Fruit fly (Drosophila melanogaster) whole organism, wandering third instar larva: Measurements from ENCODE around the gene spz4.

Experiments used
- Abd-B ChIP-seq: fragments of >200 bp; optimal IDR thresholded peaks from 2 replicates; lab custom pipeline; 2017; ENCODE audit warnings: missing biosample characterization, missing genetic modification characterization
- CG32264 ChIP-seq: fragments of 200-800 bp; sonication (Bioruptor generic); optimal IDR thresholded peaks from 2 replicates; lab custom pipeline; 2016; ENCODE audit warnings: missing biosample characterization, missing genetic modification characterization
- CG9705 ChIP-seq: fragments of 200-800 bp; sonication (Bioruptor generic); optimal IDR thresholded peaks from 2 replicates; lab custom pipeline; 2018; ENCODE audit warnings: missing biosample characterization, mild to moderate bottlenecking, missing genetic modification characterization
- CrebA ChIP-seq: fragments of 200-800 bp; sonication (Bioruptor generic); optimal IDR thresholded peaks from 2 replicates; lab custom pipeline; 2016; ENCODE audit warnings: missing biosample characterization, mild to moderate bottlenecking, missing genetic modification characterization, borderline replicate concordance
- Dfd ChIP-seq: fragments of >200 bp; optimal IDR thresholded peaks from 2 replicates; lab custom pipeline; 2017; ENCODE audit warnings: missing biosample characterization, missing genetic modification characterization
- Dif ChIP-seq: fragments of 200-275, 200-300 bp; sonication (Bioruptor generic); optimal IDR thresholded peaks from 2 replicates; lab custom pipeline; 2018; ENCODE audit warnings: missing biosample characterization, missing genetic modification characterization; ENCODE audit not compliant: partially characterized antibody
- GATAd ChIP-seq: sonication (Bioruptor generic); optimal IDR thresholded peaks from 2 replicates; lab custom pipeline; 2016; ENCODE audit warnings: missing biosample characterization, missing genetic modification characterization
- HLH106 ChIP-seq: fragments of 200-800 bp; optimal IDR thresholded peaks from 3 replicates; lab custom pipeline; 2019; ENCODE audit warnings: missing biosample characterization, mild to moderate bottlenecking, missing genetic modification characterization, moderate library complexity
- Hnf4 ChIP-seq: fragments of 200-800 bp; sonication (Bioruptor generic); optimal IDR thresholded peaks from 2 replicates; lab custom pipeline; 2016; ENCODE audit warnings: missing biosample characterization, mild to moderate bottlenecking, missing genetic modification characterization
- Hr78 ChIP-seq: fragments of >200 bp; optimal IDR thresholded peaks from 2 replicates; lab custom pipeline; 2017; ENCODE audit warnings: missing biosample characterization, missing genetic modification characterization
- Hr83 ChIP-seq: fragments of 200-300 bp; sonication (Bioruptor generic); optimal IDR thresholded peaks from 2 replicates; lab custom pipeline; 2016; ENCODE audit warnings: missing biosample characterization, mild to moderate bottlenecking, missing genetic modification characterization, moderate library complexity; ENCODE audit not compliant: poor library complexity, severe bottlenecking
- Jra ChIP-seq: sonication (Bioruptor generic); optimal IDR thresholded peaks from 2 replicates; lab custom pipeline; 2016; ENCODE audit warnings: missing biosample characterization, missing genetic modification characterization
- Mio ChIP-seq: sonication (Bioruptor generic); optimal IDR thresholded peaks from 2 replicates; lab custom pipeline; 2016; ENCODE audit warnings: missing biosample characterization, missing genetic modification characterization
- Myc ChIP-seq: fragments of >200 bp; optimal IDR thresholded peaks from 2 replicates; lab custom pipeline; 2017
- N ChIP-seq: fragments of >200 bp; optimal IDR thresholded peaks from 2 replicates; lab custom pipeline; 2018; ENCODE audit warnings: missing biosample characterization, missing external identifiers, missing genetic modification characterization
- OdsH ChIP-seq: fragments of 200-800 bp; sonication (Bioruptor generic); optimal IDR thresholded peaks from 2 replicates; lab custom pipeline; 2016; ENCODE audit warnings: missing biosample characterization, mild to moderate bottlenecking, missing genetic modification characterization
- Rel ChIP-seq, 2 experiments: fragments of 200-800 bp; sonication (Bioruptor generic) in 1 of 2; optimal IDR thresholded peaks; 2 replicates in 1 of 2; 3 replicates in 1 of 2; lab custom pipeline; 2016 to 2019; ENCODE audit warnings: mild to moderate bottlenecking in 2 of 2, missing biosample characterization in 2 of 2, missing genetic modification characterization in 2 of 2, moderate library complexity in 1 of 2
- Sp1 ChIP-seq: fragments of 200-800 bp; sonication (Bioruptor generic); optimal IDR thresholded peaks from 3 replicates; lab custom pipeline; 2019; ENCODE audit warnings: missing biosample characterization, mild to moderate bottlenecking, missing genetic modification characterization, moderate library complexity
- Vsx2 ChIP-seq: fragments of 200-300, 225-300 bp; sonication (Bioruptor generic); optimal IDR thresholded peaks from 2 replicates; lab custom pipeline; 2018; ENCODE audit warnings: missing biosample characterization, missing genetic modification characterization; ENCODE audit not compliant: partially characterized antibody
- br ChIP-seq: fragments of 200-800 bp; sonication (Bioruptor generic); optimal IDR thresholded peaks from 2 replicates; lab custom pipeline; 2016; ENCODE audit warnings: missing biosample characterization, missing genetic modification characterization
- brk ChIP-seq: fragments of 200-800 bp; sonication (Bioruptor generic); optimal IDR thresholded peaks from 2 replicates; lab custom pipeline; 2016; ENCODE audit warnings: missing biosample characterization, mild to moderate bottlenecking, missing genetic modification characterization
- dl ChIP-seq, 2 experiments: fragments of 175-275, 200-275 bp in 1 of 2; fragments of 200-275 bp in 1 of 2; sonication (Bioruptor generic); optimal IDR thresholded peaks; lab custom pipeline; 2018; ENCODE audit warnings: mild to moderate bottlenecking in 2 of 2, missing biosample characterization in 2 of 2, missing genetic modification characterization in 2 of 2, moderate library complexity in 2 of 2; ENCODE audit not compliant: partially characterized antibody in 2 of 2, insufficient read depth in 1 of 2
- dsf ChIP-seq: sonication (Bioruptor generic); optimal IDR thresholded peaks from 2 replicates; lab custom pipeline; 2016; ENCODE audit warnings: missing biosample characterization, missing genetic modification characterization, borderline replicate concordance
- ey ChIP-seq: fragments of 200-800 bp; sonication (Bioruptor generic); optimal IDR thresholded peaks from 2 replicates; lab custom pipeline; 2016; ENCODE audit warnings: missing biosample characterization, missing genetic modification characterization
- foxo ChIP-seq, 2 experiments: fragments of 200-800 bp; sonication (Bioruptor generic); optimal IDR thresholded peaks; 2 replicates in 1 of 2; 3 replicates in 1 of 2; lab custom pipeline; 2016 to 2017; ENCODE audit warnings: missing biosample characterization in 2 of 2, missing genetic modification characterization in 2 of 2
- fru ChIP-seq: fragments of 200-800 bp; sonication (Bioruptor generic); optimal IDR thresholded peaks from 3 replicates; lab custom pipeline; 2016; ENCODE audit warnings: missing biosample characterization, mild to moderate bottlenecking, missing genetic modification characterization
- h ChIP-seq: fragments of 200-800 bp; sonication (Bioruptor generic); optimal IDR thresholded peaks from 3 replicates; lab custom pipeline; 2016; ENCODE audit warnings: missing biosample characterization, mild to moderate bottlenecking, missing genetic modification characterization
- jim ChIP-seq: fragments of 175-275, 200-325 bp; sonication (Bioruptor generic); optimal IDR thresholded peaks from 2 replicates; lab custom pipeline; 2016; ENCODE audit warnings: missing biosample characterization, mild to moderate bottlenecking, missing genetic modification characterization
- lola ChIP-seq: fragments of >200 bp; optimal IDR thresholded peaks from 2 replicates; lab custom pipeline; 2017; ENCODE audit warnings: missing biosample characterization, missing genetic modification characterization
- pan ChIP-seq: fragments of >200 bp; optimal IDR thresholded peaks from 2 replicates; lab custom pipeline; 2017
- psq ChIP-seq: fragments of 200-800 bp; sonication (Bioruptor generic); optimal IDR thresholded peaks from 3 replicates; lab custom pipeline; 2017; ENCODE audit warnings: missing biosample characterization, mild to moderate bottlenecking, missing genetic modification characterization, moderate library complexity
- rgr ChIP-seq: fragments of 200-800 bp; sonication (Bioruptor generic); optimal IDR thresholded peaks from 3 replicates; lab custom pipeline; 2016; ENCODE audit warnings: missing biosample characterization, mild to moderate bottlenecking, missing genetic modification characterization
- sage ChIP-seq: fragments of 200-800 bp; sonication (Bioruptor generic); optimal IDR thresholded peaks from 2 replicates; lab custom pipeline; 2016; ENCODE audit warnings: missing biosample characterization, mild to moderate bottlenecking, missing genetic modification characterization
- sv ChIP-seq: fragments of 200-800 bp; sonication (Bioruptor generic); optimal IDR thresholded peaks from 3 replicates; lab custom pipeline; 2016; ENCODE audit warnings: missing biosample characterization, missing genetic modification characterization
- tai ChIP-seq: sonication (Bioruptor generic); optimal IDR thresholded peaks from 2 replicates; lab custom pipeline; 2016; ENCODE audit warnings: missing biosample characterization, missing genetic modification characterization
- usp ChIP-seq: fragments of >200 bp; optimal IDR thresholded peaks from 2 replicates; lab custom pipeline; 2017; ENCODE audit warnings: missing biosample characterization, missing genetic modification characterization
- woc ChIP-seq: sonication (Bioruptor generic); optimal IDR thresholded peaks from 2 replicates; lab custom pipeline; 2016; ENCODE audit warnings: missing biosample characterization, mild to moderate bottlenecking, missing genetic modification characterization

Gene spz4

dm6 chr2L:11519532-11519931 lies 18.0 kb downstream of the spz4 start, which contains the start of gene CG14929:
TSS of gene CG14929 (plus strand) at chr2L:11519832.
- TF ChIP-seq HLH106 (tag; lab: Kevin White, UChicago) (no peak), Sp1 (GFP tag; lab: Kevin White, UChicago) (no peak), OdsH (GFP tag; lab: Kevin White, UChicago) (no peak), Dfd (GFP tag; lab: Kevin White, UChicago) (no peak), sv (GFP tag; lab: Kevin White, UChicago) (no peak), brk (GFP tag; lab: Kevin White, UChicago) (no peak), CG32264 (GFP tag; lab: Kevin White, UChicago) (no peak), lola (no peak), tai (GFP tag; lab: Kevin White, UChicago) (no peak), Mio (no peak), pan (lab: Kevin White, UChicago) (no peak), dsf (GFP tag; lab: Kevin White, UChicago) (no peak), Hr78 (GFP tag; lab: Kevin White, UChicago) (no peak), N (GFP tag; lab: Kevin White, UChicago) (no peak), Jra (GFP tag; lab: Kevin White, UChicago) (no peak), CrebA (GFP tag; lab: Kevin White, UChicago) (no peak), Dif (GFP tag; lab: Kevin White, UChicago) (no peak)

DNA sequence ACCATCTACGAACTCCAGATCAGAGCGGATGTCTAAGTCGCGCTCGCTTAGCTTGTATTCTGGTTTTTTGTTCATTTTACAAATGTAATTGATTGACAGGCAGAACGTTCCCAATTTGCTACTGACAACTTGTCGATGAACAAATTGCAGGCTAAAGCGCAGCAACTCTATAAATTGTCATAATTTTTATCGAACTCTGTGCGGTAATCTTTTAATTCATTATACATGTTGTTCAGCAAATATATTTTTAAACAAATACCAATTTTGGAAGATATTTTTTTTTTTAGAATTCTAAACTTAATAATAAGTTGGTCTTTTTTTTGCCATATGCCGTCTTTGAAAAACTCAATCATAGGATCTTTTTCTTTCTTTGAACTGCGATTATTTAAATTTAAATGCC lies 19.7 kb downstream of the spz4 start, which contains the start of gene CG14930:
CG14930 (minus strand) TSS at position 101 of the 400 bp plus-strand sequence.
- TF ChIP-seq CG32264 (GFP tag; lab: Kevin White, UChicago) (no peak), dsf (GFP tag; lab: Kevin White, UChicago) (no peak), ey (GFP tag; lab: Kevin White, UChicago) (no peak), Abd-B (no peak), sage (GFP tag; lab: Kevin White, UChicago) (no peak), Vsx2 (GFP tag; lab: Kevin White, UChicago) (no peak), HLH106 (tag; lab: Kevin White, UChicago) (no peak), usp (GFP tag; lab: Kevin White, UChicago) (no peak), rgr (GFP tag; lab: Kevin White, UChicago) (no peak), psq (GFP tag; lab: Kevin White, UChicago) (no peak), Dif (GFP tag; lab: Kevin White, UChicago) (no peak), Mio (no peak), sv (GFP tag; lab: Kevin White, UChicago) (no peak), brk (GFP tag; lab: Kevin White, UChicago) (no peak), pan (lab: Kevin White, UChicago) (no peak), dl (GFP tag; optimal IDR thresholded peaks at IDR 0.05; lab: Kevin White, UChicago; ENCODE audit: insufficient read depth in 1 of 2, partially characterized antibody in 2 of 2) (no peak), jim (GFP tag; lab: Kevin White, UChicago) (no peak), Hnf4 (GFP tag; lab: Kevin White, UChicago) (no peak), fru (GFP tag; lab: Kevin White, UChicago) (no peak)
- TF ChIP-seq, all 38 proteins: peak for 0

DNA sequence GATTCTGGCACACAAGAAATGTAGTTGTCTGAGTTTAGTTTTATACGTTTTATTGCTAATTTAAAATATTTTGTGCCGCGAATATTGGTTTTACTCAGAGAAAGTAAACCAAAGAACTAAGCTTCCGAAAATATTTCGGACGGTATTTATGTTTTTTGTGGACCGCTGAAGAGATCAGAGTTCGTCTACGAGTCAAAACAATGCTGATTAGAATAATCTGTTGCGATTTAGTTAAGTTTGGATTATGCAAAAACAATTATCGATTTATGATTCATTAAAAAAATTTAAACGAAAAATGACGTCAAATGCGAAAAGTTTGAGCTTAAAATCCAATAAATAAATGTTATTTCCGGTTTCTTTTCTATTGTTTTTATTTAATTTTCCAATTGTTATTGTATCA lies 21.2 kb downstream of the spz4 start, which contains the start of gene CG43153:
CG43153 (minus strand) TSS at position 101 of the 400 bp plus-strand sequence.
- TF ChIP-seq jim (GFP tag; lab: Kevin White, UChicago) (no peak), CrebA (GFP tag; lab: Kevin White, UChicago) (no peak)

DNA sequence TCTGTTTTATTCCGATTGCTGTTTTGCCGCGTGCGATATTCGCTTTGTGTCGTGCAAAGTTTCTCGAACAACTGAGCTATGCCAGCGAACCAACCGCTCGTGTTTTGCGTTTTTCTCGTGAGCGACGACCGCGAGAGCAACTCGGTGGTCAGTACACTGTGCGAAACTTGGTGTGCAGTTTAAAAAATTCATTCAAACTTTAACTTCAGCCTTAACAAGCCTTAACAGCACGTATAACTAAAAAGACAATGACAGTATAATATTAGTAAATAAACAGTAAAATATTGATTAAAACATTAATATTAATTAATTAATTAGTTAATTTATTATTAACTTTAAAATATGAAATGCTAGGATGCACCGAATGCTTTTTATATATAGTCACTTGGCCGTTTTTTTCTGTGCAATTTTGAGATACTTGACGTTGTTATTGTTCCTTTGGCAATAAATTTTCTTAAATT lies 26.6 kb downstream of the spz4 start, which contains the start of gene CG31705:
CG31705 (minus strand) TSS at position 77 of the 461 bp plus-strand sequence.
- TF ChIP-seq ey (GFP tag; lab: Kevin White, UChicago): no peak
- TF ChIP-seq Rel (GFP tag; optimal IDR thresholded peaks at IDR 0.05; lab: Kevin White, UChicago): no peak
- TF ChIP-seq Rel (tag; optimal IDR thresholded peaks at IDR 0.05; lab: Kevin White, UChicago): peak; percentile 34
- TF ChIP-seq CrebA (GFP tag; lab: Kevin White, UChicago): no peak
- TF ChIP-seq Hnf4 (GFP tag; lab: Kevin White, UChicago): no peak
- peak; percentile 23 for TF ChIP-seq Dif (GFP tag; lab: Kevin White, UChicago)
- TF ChIP-seq CG9705: no peak
- no peak for TF ChIP-seq brk (GFP tag; lab: Kevin White, UChicago)
- peak; percentile 4 for TF ChIP-seq br (GFP tag; lab: Kevin White, UChicago)
- no peak for TF ChIP-seq Hr83 (GFP tag; lab: Kevin White, UChicago)
- no peak for TF ChIP-seq lola
- TF ChIP-seq Hr78 (GFP tag; lab: Kevin White, UChicago): no peak
- no peak for TF ChIP-seq tai (GFP tag; lab: Kevin White, UChicago)
- TF ChIP-seq jim (GFP tag; lab: Kevin White, UChicago): no peak
- TF ChIP-seq N (GFP tag; lab: Kevin White, UChicago): no peak
- TF ChIP-seq sv (GFP tag; lab: Kevin White, UChicago): no peak
- TF ChIP-seq sage (GFP tag; lab: Kevin White, UChicago): no peak
- TF ChIP-seq fru (GFP tag; lab: Kevin White, UChicago): peak; percentile 13
- TF ChIP-seq rgr (GFP tag; lab: Kevin White, UChicago): peak; percentile 51
- no peak for TF ChIP-seq Myc (lab: Kevin White, UChicago)
- TF ChIP-seq Jra (GFP tag; lab: Kevin White, UChicago): no peak
- no peak for TF ChIP-seq GATAd (GFP tag; lab: Kevin White, UChicago)
- TF ChIP-seq Mio: no peak
- no peak for TF ChIP-seq woc
- TF ChIP-seq foxo (GFP tag; optimal IDR thresholded peaks at IDR 0.05; lab: Kevin White, UChicago): peak in 1 of 2 experiments; percentile 52
- no peak for TF ChIP-seq dl (GFP tag; optimal IDR thresholded peaks at IDR 0.05; lab: Kevin White, UChicago; ENCODE audit: insufficient read depth in 1 of 2, partially characterized antibody in 2 of 2)
- peak; percentile 49 for TF ChIP-seq OdsH (GFP tag; lab: Kevin White, UChicago)
- TF ChIP-seq HLH106 (tag; lab: Kevin White, UChicago): peak; percentile 64
- TF ChIP-seq psq (GFP tag; lab: Kevin White, UChicago): peak; percentile 60
- no peak for TF ChIP-seq CG32264 (GFP tag; lab: Kevin White, UChicago)
- TF ChIP-seq h: peak; percentile 12
- TF ChIP-seq usp (GFP tag; lab: Kevin White, UChicago): no peak
- no peak for TF ChIP-seq Abd-B
